Worm (Caenorhabditis elegans) whole organism, midembryonic: ENCODE measurements around the gene imph-1.

Source experiments
- flt-1 ChIP-seq: fragments of 200-800 bp; sonication (Bioruptor generic); IDR thresholded peaks from 2 replicates; pipeline ENCODE4 v1.3.6; 2022; ENCODE audit warnings: missing genetic modification characterization, missing compliant biosample characterization
- klf-2 ChIP-seq: fragments of 200-800 bp; sonication (Bioruptor generic); conservative IDR thresholded peaks from 2 replicates; pipeline ENCODE4 v1.3.6; 2022; ENCODE audit warnings: missing genetic modification reagents, missing genetic modification characterization, missing compliant biosample characterization
- med-1 ChIP-seq: sonication (generic microtip); optimal IDR thresholded peaks from 2 replicates; lab custom pipeline; 2017; ENCODE audit warnings: missing genetic modification characterization, mild to moderate bottlenecking, missing compliant biosample characterization, antibody characterized with exemption, missing genetic modification reagents; ENCODE audit not compliant: insufficient read depth
- tab-1 ChIP-seq: fragments of 200-800 bp; sonication (Bioruptor generic); IDR thresholded peaks from 2 replicates; pipeline ENCODE4 v1.3.6; 2022; ENCODE audit warnings: missing genetic modification characterization, missing compliant biosample characterization
- ztf-23 ChIP-seq: fragments of 200-800 bp; sonication (Bioruptor generic); IDR thresholded peaks from 2 replicates; pipeline ENCODE4 v1.3.6; 2022; ENCODE audit warnings: missing genetic modification reagents, missing genetic modification characterization, missing compliant biosample characterization

ce11 chrIII:4553316-4553715 is at the start of gene imph-1:
- no peak for TF ChIP-seq med-1 (GFP tag; lab: Kevin White, UChicago)
- no peak for TF ChIP-seq tab-1
- no peak for TF ChIP-seq klf-2 (GFP tag; lab: Robert Waterston, UW)
- TF ChIP-seq ztf-23 (GFP tag; lab: Robert Waterston, UW): no peak
- TF ChIP-seq flt-1 (GFP tag; lab: Robert Waterston, UW): no peak
